Fruit fly (Drosophila melanogaster): Measurements from ENCODE around the gene alphaTub85E.

The alphaTub85E gene

DNA sequence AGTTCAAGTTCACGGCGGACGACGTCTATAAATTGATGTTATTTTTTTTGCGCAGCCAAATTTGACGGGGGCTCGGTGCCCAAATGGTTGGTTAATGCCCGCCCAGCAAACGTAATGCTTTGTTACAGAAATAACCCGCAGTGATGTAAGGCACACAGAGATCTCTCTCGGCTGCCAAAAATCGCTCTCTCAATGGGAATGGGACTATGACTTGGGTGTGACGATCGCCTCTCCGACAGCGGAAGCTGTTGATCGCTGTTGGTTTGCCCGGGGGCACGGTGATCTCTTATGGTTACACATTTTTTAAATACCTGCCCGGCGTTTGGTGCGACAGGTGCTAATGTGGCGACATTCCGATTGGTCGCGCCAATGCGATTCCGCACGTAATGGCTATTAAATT, 37.1 kb upstream of the alphaTub85E start:
- TF ChIP-seq toe (GFP tag; optimal IDR thresholded peaks at IDR 0.05), result no peak

DNA sequence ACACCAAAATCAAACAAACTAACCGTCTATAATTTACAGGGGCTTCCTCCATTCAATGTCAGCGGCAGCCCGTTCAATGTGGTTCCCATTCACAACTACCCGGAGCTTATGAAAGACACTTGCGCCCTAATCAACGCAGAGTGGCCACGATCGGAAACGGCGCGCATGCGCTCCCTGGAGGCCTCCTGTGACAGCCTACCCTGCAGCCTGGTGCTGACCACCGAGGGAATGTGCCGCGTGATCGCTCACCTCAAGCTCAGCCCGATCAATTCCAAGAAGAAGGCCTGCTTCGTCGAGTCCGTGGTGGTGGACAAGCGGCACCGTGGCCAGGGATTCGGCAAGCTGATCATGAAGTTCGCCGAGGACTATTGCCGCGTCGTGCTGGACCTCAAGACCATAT, 35.8 kb upstream of the alphaTub85E start, which contains the start of gene MED6:
Gene MED6 (minus strand): TSS at position 101 of the 400 bp plus-strand sequence.
- TF ChIP-seq CG7045 (GFP tag; optimal IDR thresholded peaks at IDR 0.05) (no peak), CG7101 (tag; optimal IDR thresholded peaks at IDR 0.05) (no peak), CG33017 (tag; optimal IDR thresholded peaks at IDR 0.05) (no peak), cnc (optimal IDR thresholded peaks at IDR 0.05) (no peak), CG14711 (tag; optimal IDR thresholded peaks at IDR 0.05) (no peak), ovo (GFP tag; optimal IDR thresholded peaks at IDR 0.05) (no peak), kay (GFP tag; ENCODE audit: borderline replicate concordance) (no peak), CG12768 (GFP tag; optimal IDR thresholded peaks at IDR 0.05) (no peak), Hr96 (GFP tag; optimal IDR thresholded peaks at IDR 0.05) (no peak), toe (GFP tag; optimal IDR thresholded peaks at IDR 0.05) (no peak)

- TF ChIP-seq bab1 (GFP tag; optimal IDR thresholded peaks at IDR 0.05), result peak; percentile 56
- peak; percentile 92 for TF ChIP-seq Mnt (GFP tag; optimal IDR thresholded peaks at IDR 0.05)
- peak; percentile 69 for TF ChIP-seq CG33017 (tag; optimal IDR thresholded peaks at IDR 0.05)
- no peak for TF ChIP-seq cnc (optimal IDR thresholded peaks at IDR 0.05)
- peak; percentile 57 for TF ChIP-seq CG11617 (GFP tag; optimal IDR thresholded peaks at IDR 0.05)
- peak; percentile 67 for TF ChIP-seq Clk (GFP tag; optimal IDR thresholded peaks at IDR 0.05)
- TF ChIP-seq toe (GFP tag; optimal IDR thresholded peaks at IDR 0.05), result peak; percentile 63
- peak; percentile 82 for TF ChIP-seq CG12768 (GFP tag; optimal IDR thresholded peaks at IDR 0.05)
- peak; percentile 65 for TF ChIP-seq CG7045 (GFP tag; optimal IDR thresholded peaks at IDR 0.05)
- TF ChIP-seq tj (GFP tag; optimal IDR thresholded peaks at IDR 0.05), result peak; percentile 21
- TF ChIP-seq Hr96 (GFP tag; optimal IDR thresholded peaks at IDR 0.05), result peak; percentile 38
- TF ChIP-seq pad (GFP tag; optimal IDR thresholded peaks at IDR 0.05), result peak; percentile 80
- TF ChIP-seq cic (GFP tag; optimal IDR thresholded peaks at IDR 0.05), result peak; percentile 88
- peak; percentile 96 for TF ChIP-seq Crg-1 (GFP tag; optimal IDR thresholded peaks at IDR 0.05)
- peak; percentile 55 for TF ChIP-seq CG14711 (tag; optimal IDR thresholded peaks at IDR 0.05)
- peak; percentile 64 for TF ChIP-seq ovo (GFP tag; optimal IDR thresholded peaks at IDR 0.05)
- TF ChIP-seq CG1620 (GFP tag; optimal IDR thresholded peaks at IDR 0.05), result peak; percentile 95
- no peak for TF ChIP-seq kay (GFP tag; ENCODE audit: borderline replicate concordance)
- TF ChIP-seq CG5204 (GFP tag; optimal IDR thresholded peaks at IDR 0.05), result no peak
- TF ChIP-seq CG7101 (tag; optimal IDR thresholded peaks at IDR 0.05), result peak; percentile 82
Measured at dm6 chr3R:9767620-9768592, 34.9 kb upstream of the alphaTub85E start, which contains the start of gene Naa80. TSS of gene Naa80 (plus strand) at chr3R:9767834.

DNA sequence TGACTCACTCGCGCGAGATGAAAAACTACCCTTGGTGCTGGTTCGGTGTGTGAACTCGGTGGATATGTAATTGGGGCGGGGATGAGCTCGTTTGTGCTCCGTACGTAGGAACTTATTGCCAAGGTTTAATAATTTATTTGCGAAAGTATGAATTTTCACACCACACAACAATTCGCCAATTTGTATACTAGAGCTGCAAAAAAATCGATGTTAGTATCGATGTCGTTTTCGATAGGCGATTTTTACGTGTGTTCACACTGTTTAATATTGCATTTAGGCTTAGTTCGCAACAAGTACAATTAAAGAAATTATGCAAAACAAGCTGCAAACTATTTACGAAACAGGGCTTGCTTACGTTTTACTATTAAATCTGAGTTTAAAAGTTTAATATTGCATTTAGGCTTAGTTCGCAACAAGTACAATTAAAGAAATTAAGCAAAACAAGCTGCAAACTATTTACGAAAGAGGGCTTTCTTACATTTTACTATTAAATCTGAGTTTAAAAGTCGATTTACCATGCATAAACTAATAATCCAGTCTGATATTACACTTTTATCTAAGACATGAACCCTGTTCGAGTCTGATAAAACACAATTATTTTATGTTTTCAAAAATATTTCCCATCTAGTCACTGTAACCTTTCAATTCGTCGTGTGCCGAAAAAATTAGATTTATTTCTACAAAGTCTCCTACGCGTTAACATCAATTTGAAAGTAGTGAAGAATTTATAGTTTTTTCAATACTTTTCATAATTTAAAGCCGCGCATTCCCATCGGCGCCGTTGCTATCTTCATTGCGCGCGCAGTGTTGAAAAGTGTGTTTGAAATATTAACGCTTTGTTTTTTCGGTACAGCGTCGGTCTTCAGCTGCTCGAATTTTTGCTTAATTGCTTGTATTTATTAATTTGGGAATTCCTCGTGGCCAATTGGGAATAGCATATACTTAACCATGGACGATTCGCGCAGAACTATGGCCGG, 30.2 kb upstream of the alphaTub85E start, which contains the start of the genes Snap24 and CG8478:
Gene Snap24 (minus strand): TSS at position 196 of the 977 bp plus-strand sequence.
Gene CG8478 (plus strand): TSS at position 696 of the 977 bp plus-strand sequence.
- TF ChIP-seq CG7101 (tag; optimal IDR thresholded peaks at IDR 0.05), result no peak
- TF ChIP-seq bab1 (GFP tag; optimal IDR thresholded peaks at IDR 0.05), result peak; percentile 9
- no peak for TF ChIP-seq CG14711 (tag; optimal IDR thresholded peaks at IDR 0.05)
- no peak for TF ChIP-seq CG33017 (tag; optimal IDR thresholded peaks at IDR 0.05)
- peak; percentile 1 for TF ChIP-seq CG11617 (GFP tag; optimal IDR thresholded peaks at IDR 0.05)
- peak; percentile 25 for TF ChIP-seq Mnt (GFP tag; optimal IDR thresholded peaks at IDR 0.05)
- TF ChIP-seq kay (GFP tag; ENCODE audit: borderline replicate concordance), result no peak
- TF ChIP-seq Crg-1 (GFP tag; optimal IDR thresholded peaks at IDR 0.05), result no peak
- peak; percentile 0 for TF ChIP-seq tj (GFP tag; optimal IDR thresholded peaks at IDR 0.05)
- TF ChIP-seq ovo (GFP tag; optimal IDR thresholded peaks at IDR 0.05), result no peak
- no peak for TF ChIP-seq Hr96 (GFP tag; optimal IDR thresholded peaks at IDR 0.05)
- TF ChIP-seq CG5204 (GFP tag; optimal IDR thresholded peaks at IDR 0.05), result no peak
- no peak for TF ChIP-seq toe (GFP tag; optimal IDR thresholded peaks at IDR 0.05)
- no peak for TF ChIP-seq cnc (optimal IDR thresholded peaks at IDR 0.05)
- TF ChIP-seq pad (GFP tag; optimal IDR thresholded peaks at IDR 0.05), result peak; percentile 51

- peak; percentile 2 for TF ChIP-seq CG7101 (tag; optimal IDR thresholded peaks at IDR 0.05)
- peak; percentile 23 for TF ChIP-seq CG1620 (GFP tag; optimal IDR thresholded peaks at IDR 0.05)
- no peak for TF ChIP-seq cnc (optimal IDR thresholded peaks at IDR 0.05)
- no peak for TF ChIP-seq Crg-1 (GFP tag; optimal IDR thresholded peaks at IDR 0.05)
- TF ChIP-seq toe (GFP tag; optimal IDR thresholded peaks at IDR 0.05), result no peak
- TF ChIP-seq ovo (GFP tag; optimal IDR thresholded peaks at IDR 0.05), result no peak
- TF ChIP-seq Mnt (GFP tag; optimal IDR thresholded peaks at IDR 0.05), result peak; percentile 43
- no peak for TF ChIP-seq kay (GFP tag; ENCODE audit: borderline replicate concordance)
- peak; percentile 85 for TF ChIP-seq cic (GFP tag; optimal IDR thresholded peaks at IDR 0.05)
- TF ChIP-seq CG33017 (tag; optimal IDR thresholded peaks at IDR 0.05), result peak; percentile 21
- TF ChIP-seq CG12768 (GFP tag; optimal IDR thresholded peaks at IDR 0.05), result peak; percentile 44
- TF ChIP-seq Clk (GFP tag; optimal IDR thresholded peaks at IDR 0.05), result no peak
- no peak for TF ChIP-seq CG5204 (GFP tag; optimal IDR thresholded peaks at IDR 0.05)
- no peak for TF ChIP-seq pad (GFP tag; optimal IDR thresholded peaks at IDR 0.05)
- TF ChIP-seq tj (GFP tag; optimal IDR thresholded peaks at IDR 0.05), result peak; percentile 38
- TF ChIP-seq CG7045 (GFP tag; optimal IDR thresholded peaks at IDR 0.05), result no peak
- TF ChIP-seq bab1 (GFP tag; optimal IDR thresholded peaks at IDR 0.05), result peak; percentile 70
- TF ChIP-seq CG11617 (GFP tag; optimal IDR thresholded peaks at IDR 0.05), result peak; percentile 50
- no peak for TF ChIP-seq CG14711 (tag; optimal IDR thresholded peaks at IDR 0.05)
- no peak for TF ChIP-seq Hr96 (GFP tag; optimal IDR thresholded peaks at IDR 0.05)
Measured at dm6 chr3R:9759360-9760191, 26.5 kb upstream of the alphaTub85E start, which contains the start of gene Mpi. TSS of gene Mpi (plus strand) at chr3R:9759622.
